Worm (Caenorhabditis elegans) whole organism, early embryonic: Measurements from ENCODE around the gene C37C3.2.

Source experiments
- B0310.2 ChIP-seq: sonication (generic microtip); optimal IDR thresholded peaks from 2 replicates; lab custom pipeline; 2016; ENCODE audit warnings: mild to moderate bottlenecking, missing genetic modification characterization, missing compliant biosample characterization
- aly-1 ChIP-seq: sonication (generic microtip); optimal IDR thresholded peaks from 2 replicates; lab custom pipeline; 2016; ENCODE audit warnings: missing genetic modification characterization, missing compliant biosample characterization
- ama-1 ChIP-seq: fragments of 150-350 bp; optimal IDR thresholded peaks from 2 replicates; lab custom pipeline; 2014
- ceh-13 ChIP-seq: fragments of 200-800 bp; sonication (Bioruptor generic); optimal IDR thresholded peaks from 2 replicates; lab custom pipeline; 2018; ENCODE audit warnings: mild to moderate bottlenecking, missing genetic modification characterization, missing compliant biosample characterization
- flt-1 ChIP-seq: fragments of 200-800 bp; sonication (Bioruptor generic); IDR thresholded peaks from 2 replicates; pipeline ENCODE4 v1.3.6; 2022; ENCODE audit warnings: missing genetic modification characterization, missing compliant biosample characterization
- hmg-4 ChIP-seq: fragments of 200-800 bp; sonication (Bioruptor generic); optimal IDR thresholded peaks from 2 replicates; lab custom pipeline; 2018; ENCODE audit warnings: mild to moderate bottlenecking, missing genetic modification characterization, missing compliant biosample characterization

ce11 chrV:7904389-7904788 is 48.6 kb downstream of the C37C3.2 start:
- TF ChIP-seq B0310.2 (tag; lab: Kevin White, UChicago): no peak
- no peak for TF ChIP-seq flt-1 (GFP tag; lab: Robert Waterston, UW)
- no peak for TF ChIP-seq ceh-13 (GFP tag; lab: Kevin White, UChicago)
- no peak for TF ChIP-seq hmg-4 (GFP tag; lab: Kevin White, UChicago)
- no peak for TF ChIP-seq ama-1
- TF ChIP-seq aly-1: no peak
